Worm (Caenorhabditis elegans) whole organism, early embryonic: ENCODE measurements around the gene erp-44.2.

Source experiments
- B0310.2 ChIP-seq: sonication (generic microtip); optimal IDR thresholded peaks from 2 replicates; lab custom pipeline; 2016; ENCODE audit warnings: mild to moderate bottlenecking, missing genetic modification characterization, missing compliant biosample characterization
- F13C5.2 ChIP-seq: sonication (generic microtip); optimal IDR thresholded peaks from 2 replicates; lab custom pipeline; 2017; ENCODE audit warnings: mild to moderate bottlenecking, missing genetic modification characterization, inconsistent platforms, missing compliant biosample characterization
- aly-1 ChIP-seq: sonication (generic microtip); optimal IDR thresholded peaks from 2 replicates; lab custom pipeline; 2016; ENCODE audit warnings: missing genetic modification characterization, missing compliant biosample characterization
- ama-1 ChIP-seq: fragments of 150-350 bp; optimal IDR thresholded peaks from 2 replicates; lab custom pipeline; 2014
- ceh-13 ChIP-seq: fragments of 200-800 bp; sonication (Bioruptor generic); optimal IDR thresholded peaks from 2 replicates; lab custom pipeline; 2018; ENCODE audit warnings: mild to moderate bottlenecking, missing genetic modification characterization, missing compliant biosample characterization
- ceh-36 ChIP-seq: sonication (generic microtip); optimal IDR thresholded peaks from 2 replicates; lab custom pipeline; 2016; ENCODE audit warnings: missing genetic modification characterization, inconsistent platforms, missing compliant biosample characterization
- ets-7 ChIP-seq: sonication (generic microtip); optimal IDR thresholded peaks from 2 replicates; lab custom pipeline; 2016; ENCODE audit warnings: missing genotype, missing genetic modification characterization, missing compliant biosample characterization
- flt-1 ChIP-seq: fragments of 200-800 bp; sonication (Bioruptor generic); IDR thresholded peaks from 2 replicates; pipeline ENCODE4 v1.3.6; 2022; ENCODE audit warnings: missing genetic modification characterization, missing compliant biosample characterization
- hmbx-1 ChIP-seq: sonication (generic microtip); optimal IDR thresholded peaks from 2 replicates; lab custom pipeline; 2016; ENCODE audit warnings: mild to moderate bottlenecking, missing genetic modification characterization, missing compliant biosample characterization
- hmg-4 ChIP-seq: fragments of 200-800 bp; sonication (Bioruptor generic); optimal IDR thresholded peaks from 2 replicates; lab custom pipeline; 2018; ENCODE audit warnings: mild to moderate bottlenecking, missing genetic modification characterization, missing compliant biosample characterization
- hnd-1 ChIP-seq: sonication (generic microtip); optimal IDR thresholded peaks from 2 replicates; lab custom pipeline; 2016; ENCODE audit warnings: missing genetic modification characterization, missing compliant biosample characterization
- pes-1 ChIP-seq: fragments of 200-800 bp; sonication (Bioruptor generic); IDR thresholded peaks from 2 replicates; pipeline ENCODE4 v1.3.6; 2022; ENCODE audit warnings: missing genetic modification reagents, missing genetic modification characterization, missing compliant biosample characterization
- scrt-1 ChIP-seq: fragments of 200-800 bp; sonication (Bioruptor generic); IDR thresholded peaks from 2 replicates; pipeline ENCODE4 v1.3.6; 2022; ENCODE audit warnings: missing genetic modification characterization, missing compliant biosample characterization
- sea-1 ChIP-seq: fragments of 200-800 bp; sonication (Bioruptor generic); conservative IDR thresholded peaks from 2 replicates; pipeline ENCODE4 v1.3.6; 2022; ENCODE audit warnings: missing genetic modification characterization, missing compliant biosample characterization
- tbx-11 ChIP-seq: fragments of 200-800 bp; sonication (Bioruptor generic); IDR thresholded peaks from 2 replicates; pipeline ENCODE4 v1.3.6; 2022; ENCODE audit warnings: missing genetic modification characterization, missing compliant biosample characterization
- tbx-37 ChIP-seq: fragments of 200-800 bp; sonication (Bioruptor generic); conservative IDR thresholded peaks from 2 replicates; pipeline ENCODE4 v1.3.6; 2022; ENCODE audit warnings: missing genetic modification reagents, missing genetic modification characterization, missing compliant biosample characterization
- tra-4 ChIP-seq: sonication (generic microtip); optimal IDR thresholded peaks from 2 replicates; lab custom pipeline; 2017; ENCODE audit warnings: missing genetic modification characterization, missing compliant biosample characterization

Gene erp-44.2

DNA sequence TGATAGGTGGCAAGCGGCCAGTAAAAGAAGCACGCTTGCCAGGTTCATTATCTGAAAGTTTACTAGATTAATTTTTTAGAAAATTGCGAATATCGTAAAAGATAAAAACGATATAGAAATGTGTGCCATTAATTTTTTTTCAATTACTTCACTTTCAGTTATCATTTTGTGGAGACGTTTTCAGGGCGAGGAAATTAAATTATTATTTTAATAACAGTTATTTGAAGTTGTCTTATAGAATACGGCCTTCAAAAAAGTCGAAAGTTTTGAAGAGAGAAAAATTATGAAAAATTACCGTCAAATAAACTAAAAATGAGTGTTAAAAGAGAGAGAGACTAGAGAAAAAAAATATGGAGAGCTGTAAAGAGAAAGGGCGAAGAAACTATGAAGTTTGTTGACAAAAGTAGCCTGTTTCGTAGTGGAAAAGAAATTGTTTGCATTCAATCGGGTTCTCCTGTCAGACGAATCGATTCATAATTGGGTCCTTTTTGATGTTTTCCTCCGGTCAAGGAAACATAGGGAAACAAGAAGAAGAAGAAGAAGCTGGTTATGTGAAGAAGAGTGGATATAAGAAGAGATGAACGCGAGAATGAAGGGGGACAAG lies at the start of gene erp-44.2:
TSS of gene erp-44.2 (minus strand) at position 51 of the 604 bp plus-strand sequence.
- TF ChIP-seq hmg-4 (GFP tag; lab: Kevin White, UChicago) = no peak
- TF ChIP-seq sea-1 = no peak
- TF ChIP-seq pes-1 (GFP tag; lab: Robert Waterston, UW) = no peak
- no peak for TF ChIP-seq B0310.2 (tag; lab: Kevin White, UChicago)
- no peak for TF ChIP-seq ama-1
- no peak for TF ChIP-seq aly-1
- TF ChIP-seq flt-1 (GFP tag; lab: Robert Waterston, UW) = no peak
- no peak for TF ChIP-seq F13C5.2 (tag; lab: Kevin White, UChicago)
- no peak for TF ChIP-seq tbx-37 (GFP tag; lab: Robert Waterston, UW)
- no peak for TF ChIP-seq ceh-36 (tag; lab: Kevin White, UChicago)
- TF ChIP-seq hmbx-1 (tag; lab: Kevin White, UChicago) = no peak

DNA sequence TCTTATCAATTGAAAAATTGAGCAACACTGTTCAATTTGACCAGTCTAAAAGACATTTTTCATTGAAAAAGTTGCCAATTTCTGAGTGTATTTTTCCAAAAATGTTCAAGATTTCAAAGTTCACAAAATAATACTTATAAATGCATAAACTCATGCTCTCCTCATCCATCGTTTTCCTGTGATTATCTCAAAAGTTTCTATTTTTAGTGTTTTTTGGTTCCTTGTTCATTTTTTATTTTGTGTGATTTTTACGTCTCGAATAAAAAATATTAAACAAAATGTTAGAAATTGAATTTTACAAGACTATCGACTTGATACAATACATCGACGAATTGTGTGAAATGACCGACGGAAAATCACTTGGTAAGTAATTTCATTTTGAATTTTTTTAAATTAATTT lies 47.3 kb upstream of the erp-44.2 start, which contains the start of gene atic-1:
TSS of gene atic-1 (plus strand) at position 301 of the 400 bp plus-strand sequence.
- TF ChIP-seq ceh-13 (GFP tag; lab: Kevin White, UChicago) = no peak
- TF ChIP-seq scrt-1 (GFP tag; lab: Robert Waterston, UW) = no peak
- TF ChIP-seq ets-7 = no peak
- no peak for TF ChIP-seq B0310.2 (tag; lab: Kevin White, UChicago)
- no peak for TF ChIP-seq sea-1
- TF ChIP-seq hmbx-1 (tag; lab: Kevin White, UChicago) = no peak
- no peak for TF ChIP-seq F13C5.2 (tag; lab: Kevin White, UChicago)
- TF ChIP-seq tra-4 (tag; lab: Kevin White, UChicago) = no peak

DNA sequence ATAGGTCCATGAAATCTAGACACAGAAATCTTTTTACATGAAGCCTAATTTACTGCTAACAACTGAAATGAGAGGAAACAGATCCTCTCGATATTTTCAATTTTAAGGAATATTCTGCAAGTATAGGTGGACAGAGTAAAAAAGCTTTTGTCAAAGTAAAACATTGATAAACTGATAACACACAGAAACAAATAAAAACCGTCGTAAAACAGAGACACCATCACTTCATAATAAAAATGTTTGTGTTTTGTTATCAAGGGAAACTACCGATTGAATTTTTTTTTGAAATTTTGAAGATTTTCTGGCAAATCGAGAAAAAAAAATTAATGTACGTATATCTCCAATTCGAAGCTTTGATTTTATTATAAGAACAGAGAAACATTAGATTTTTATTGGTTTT lies 46.7 kb upstream of the erp-44.2 start:
- no peak for TF ChIP-seq tbx-11 (GFP tag; lab: Robert Waterston, UW)
- TF ChIP-seq hmbx-1 (tag; lab: Kevin White, UChicago) = no peak
- TF ChIP-seq ama-1 = no peak
- no peak for TF ChIP-seq B0310.2 (tag; lab: Kevin White, UChicago)
- no peak for TF ChIP-seq tra-4 (tag; lab: Kevin White, UChicago)

DNA sequence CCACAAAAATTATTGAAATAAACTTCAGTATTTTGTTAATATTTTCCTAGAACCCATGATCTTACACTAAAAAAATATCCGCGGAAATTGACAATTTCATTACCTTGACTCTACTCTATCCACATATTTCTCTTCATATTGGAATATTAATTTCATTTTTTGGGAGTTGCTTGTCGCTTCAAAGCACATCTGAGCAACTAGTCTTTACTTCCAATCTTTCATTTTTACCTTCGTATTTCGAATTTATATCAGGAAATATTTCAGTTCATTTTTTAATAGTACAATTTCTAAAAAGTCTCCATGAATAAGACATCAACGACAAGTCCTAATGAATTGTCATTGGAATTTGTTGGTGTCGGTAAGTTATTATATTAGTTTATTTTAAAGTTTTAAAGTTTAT lies 44.5 kb upstream of the erp-44.2 start, which contains the start of gene srt-73:
TSS of gene srt-73 (plus strand) at position 301 of the 400 bp plus-strand sequence.
- TF ChIP-seq ama-1 (no peak), B0310.2 (tag; lab: Kevin White, UChicago) (no peak), ets-7 (no peak), hnd-1 (tag; lab: Kevin White, UChicago) (no peak), tbx-11 (GFP tag; lab: Robert Waterston, UW) (no peak), hmbx-1 (tag; lab: Kevin White, UChicago) (no peak), ceh-13 (GFP tag; lab: Kevin White, UChicago) (no peak), hmg-4 (GFP tag; lab: Kevin White, UChicago) (no peak), sea-1 (no peak), F13C5.2 (tag; lab: Kevin White, UChicago) (no peak), tbx-37 (GFP tag; lab: Robert Waterston, UW) (no peak), scrt-1 (GFP tag; lab: Robert Waterston, UW) (no peak), pes-1 (GFP tag; lab: Robert Waterston, UW) (no peak), flt-1 (GFP tag; lab: Robert Waterston, UW) (no peak), tra-4 (tag; lab: Kevin White, UChicago) (no peak), aly-1 (no peak), ceh-36 (tag; lab: Kevin White, UChicago) (no peak)

ce11 chrIV:7877781-7878180 lies 43.3 kb upstream of the erp-44.2 start, which contains the start of gene kin-26:
TSS of gene kin-26 (minus strand) at chrIV:7877881.
- no peak for TF ChIP-seq tbx-11 (GFP tag; lab: Robert Waterston, UW)
- no peak for TF ChIP-seq aly-1

ce11 chrIV:7877255-7877654 lies 42.8 kb upstream of the erp-44.2 start:
- no peak for TF ChIP-seq tbx-37 (GFP tag; lab: Robert Waterston, UW)
- TF ChIP-seq flt-1 (GFP tag; lab: Robert Waterston, UW) = no peak
- TF ChIP-seq scrt-1 (GFP tag; lab: Robert Waterston, UW) = no peak
- no peak for TF ChIP-seq tbx-11 (GFP tag; lab: Robert Waterston, UW)
- no peak for TF ChIP-seq hmbx-1 (tag; lab: Kevin White, UChicago)
- TF ChIP-seq F13C5.2 (tag; lab: Kevin White, UChicago) = no peak
- no peak for TF ChIP-seq ets-7
- TF ChIP-seq tra-4 (tag; lab: Kevin White, UChicago) = no peak
- no peak for TF ChIP-seq sea-1
- no peak for TF ChIP-seq pes-1 (GFP tag; lab: Robert Waterston, UW)
- TF ChIP-seq ceh-13 (GFP tag; lab: Kevin White, UChicago) = no peak
- no peak for TF ChIP-seq ceh-36 (tag; lab: Kevin White, UChicago)
- TF ChIP-seq aly-1 = no peak
- TF ChIP-seq hmg-4 (GFP tag; lab: Kevin White, UChicago) = no peak
- TF ChIP-seq B0310.2 (tag; lab: Kevin White, UChicago) = no peak
- TF ChIP-seq hnd-1 (tag; lab: Kevin White, UChicago) = no peak
- TF ChIP-seq ama-1 = no peak

DNA sequence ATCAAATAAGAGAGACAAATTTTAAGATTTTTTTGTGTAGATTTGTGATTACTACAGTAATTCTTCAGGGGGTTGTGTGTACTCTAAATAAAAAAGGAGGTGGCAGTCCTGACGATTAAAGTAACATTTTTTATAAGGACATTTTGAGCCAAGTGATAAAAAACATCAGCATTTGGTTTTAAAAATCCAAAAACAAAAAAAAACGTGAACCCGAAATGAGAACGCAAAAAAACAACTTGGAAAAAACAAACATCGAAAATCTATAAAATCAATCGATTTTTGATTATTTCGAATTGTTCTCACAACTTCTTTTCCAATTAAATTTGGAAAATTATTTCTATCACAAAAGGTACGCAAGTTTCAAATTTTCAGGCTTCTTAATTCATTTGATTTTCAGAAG lies 36.0 kb upstream of the erp-44.2 start, which contains the start of gene T06C10.3:
TSS of gene T06C10.3 (plus strand) at position 301 of the 400 bp plus-strand sequence.
- no peak for TF ChIP-seq B0310.2 (tag; lab: Kevin White, UChicago)
- no peak for TF ChIP-seq sea-1
- TF ChIP-seq hmbx-1 (tag; lab: Kevin White, UChicago) = no peak
- TF ChIP-seq hmg-4 (GFP tag; lab: Kevin White, UChicago) = no peak
- no peak for TF ChIP-seq ama-1
- TF ChIP-seq tbx-11 (GFP tag; lab: Robert Waterston, UW) = no peak
- no peak for TF ChIP-seq aly-1
- TF ChIP-seq F13C5.2 (tag; lab: Kevin White, UChicago) = no peak
- TF ChIP-seq ceh-13 (GFP tag; lab: Kevin White, UChicago) = no peak
- no peak for TF ChIP-seq tra-4 (tag; lab: Kevin White, UChicago)
- TF ChIP-seq ceh-36 (tag; lab: Kevin White, UChicago) = no peak
- no peak for TF ChIP-seq scrt-1 (GFP tag; lab: Robert Waterston, UW)
- no peak for TF ChIP-seq ets-7
- TF ChIP-seq tbx-37 (GFP tag; lab: Robert Waterston, UW) = no peak
- no peak for TF ChIP-seq pes-1 (GFP tag; lab: Robert Waterston, UW)
- no peak for TF ChIP-seq flt-1 (GFP tag; lab: Robert Waterston, UW)
